Fruit fly (Drosophila melanogaster): ENCODE data around the gene CG2663.

The CG2663 gene

DNA sequence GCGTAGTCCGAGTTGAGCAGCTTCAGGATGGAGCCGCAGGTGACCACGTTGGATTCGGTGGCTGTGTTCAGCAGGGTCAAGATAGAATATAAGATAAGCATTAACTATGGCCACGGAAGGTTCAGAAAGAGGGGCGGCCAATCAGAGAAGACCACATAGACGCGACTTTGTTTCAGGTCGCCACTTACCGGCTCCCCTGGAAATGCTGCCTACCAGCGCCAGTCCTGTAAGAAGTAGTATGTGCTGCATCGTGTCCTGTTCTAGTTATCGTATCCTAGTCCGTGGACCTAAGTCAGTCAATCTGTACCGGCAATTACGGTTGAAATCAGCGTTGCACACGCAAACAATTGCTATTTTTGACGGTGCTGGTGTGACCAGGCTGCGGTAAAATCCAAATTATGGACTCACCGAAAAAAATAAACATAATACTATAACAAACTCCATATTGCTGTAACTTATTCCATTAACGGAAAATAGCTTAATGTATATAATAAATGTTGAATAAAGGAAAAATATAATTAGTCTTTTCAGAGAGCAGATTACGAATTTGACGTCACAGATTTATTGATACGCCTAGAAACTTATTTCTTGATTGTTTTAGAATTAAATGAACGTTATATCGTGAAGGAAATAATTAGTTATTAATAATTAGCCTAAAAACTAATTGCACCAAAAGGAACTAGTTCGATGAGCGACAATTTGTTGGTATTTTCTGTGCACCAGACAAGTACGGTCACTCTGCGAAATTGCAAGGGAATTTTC lies 49.4 kb downstream of the CG2663 start, which contains the start of the genes CG11999 and CG1161:
TSS of gene CG11999 (minus strand) at position 375 of the 762 bp plus-strand sequence.
TSS of gene CG1161 (plus strand) at position 720 of the 762 bp plus-strand sequence.
- no peak for TF ChIP-seq CG17801 (GFP tag; optimal IDR thresholded peaks at IDR 0.05; ENCODE audit: partially characterized antibody)

Data from ovary, adult (tissue).